Fruit fly (Drosophila melanogaster) whole organism, adult: Measurements from ENCODE around the gene CG1231.

Experiments
- CG11617 ChIP-seq: fragments of 200-800 bp; sonication (Bioruptor generic); optimal IDR thresholded peaks from 2 replicates; lab custom pipeline; 2017; ENCODE audit warnings: mild to moderate bottlenecking, missing biosample characterization, missing genetic modification reagents, missing genetic modification characterization
- CG14711 ChIP-seq: fragments of 200-800 bp; sonication (Bioruptor generic); optimal IDR thresholded peaks from 2 replicates; lab custom pipeline; 2018; ENCODE audit warnings: missing biosample characterization, mild to moderate bottlenecking, missing genetic modification characterization, moderate library complexity
- CG5204 ChIP-seq: fragments of 200-800 bp; sonication (Bioruptor generic); optimal IDR thresholded peaks from 2 replicates; lab custom pipeline; 2016; ENCODE audit warnings: missing biosample characterization, missing genetic modification characterization
- CG7045 ChIP-seq: fragments of 200-800 bp; sonication (Bioruptor generic); optimal IDR thresholded peaks from 2 replicates; lab custom pipeline; 2017; ENCODE audit warnings: missing biosample characterization, mild to moderate bottlenecking, missing genetic modification characterization
- CG7101 ChIP-seq: fragments of 200-800 bp; sonication (Bioruptor generic); optimal IDR thresholded peaks from 2 replicates; lab custom pipeline; 2018; ENCODE audit warnings: missing biosample characterization, mild to moderate bottlenecking, missing genetic modification characterization, moderate library complexity
- tj ChIP-seq: fragments of 200-800 bp; sonication (Bioruptor generic); optimal IDR thresholded peaks from 3 replicates; lab custom pipeline; 2017; ENCODE audit warnings: missing biosample characterization, mild to moderate bottlenecking, missing genetic modification characterization, moderate library complexity
- toe ChIP-seq: fragments of 200-800 bp; sonication (Bioruptor generic); optimal IDR thresholded peaks from 2 replicates; lab custom pipeline; 2016; ENCODE audit warnings: missing biosample characterization, missing genetic modification characterization

dm6 chr3L:375672-376071 lies 19.4 kb downstream of the CG1231 start:
- TF ChIP-seq CG11617 (GFP tag; lab: Kevin White, UChicago), result no peak
- no peak for TF ChIP-seq tj
- TF ChIP-seq CG14711 (tag; lab: Kevin White, UChicago), result no peak
- no peak for TF ChIP-seq toe (GFP tag; lab: Kevin White, UChicago)
- TF ChIP-seq CG5204 (GFP tag; lab: Kevin White, UChicago), result no peak
- TF ChIP-seq CG7045, result no peak
- no peak for TF ChIP-seq CG7101 (tag; lab: Kevin White, UChicago)
